Fruit fly (Drosophila melanogaster): Measurements from ENCODE around the gene CG43680.
A peak's percentile ranks its signal among the peaks of the same experiment; 100 is the strongest.

Gene CG43680

dm6 chr3L:15094589-15095288, 41.6 kb upstream of the CG43680 start, which contains the start of the genes sstn, Plp and GlyRS (continued):
- TF ChIP-seq topi (GFP tag; optimal IDR thresholded peaks at IDR 0.05) = no peak
- TF ChIP-seq achi (GFP tag; optimal IDR thresholded peaks at IDR 0.05) = peak; percentile 33
- no peak for TF ChIP-seq CG6854 (GFP tag; optimal IDR thresholded peaks at IDR 0.05)
- TF ChIP-seq CG31627 (GFP tag; optimal IDR thresholded peaks at IDR 0.05) = no peak
- TF ChIP-seq fkh (GFP tag; optimal IDR thresholded peaks at IDR 0.05) = no peak
- TF ChIP-seq Hr4 (GFP tag; optimal IDR thresholded peaks at IDR 0.05) = no peak
- no peak for TF ChIP-seq CG6276 (GFP tag; optimal IDR thresholded peaks at IDR 0.05)
- peak; percentile 11 for TF ChIP-seq net (GFP tag; optimal IDR thresholded peaks at IDR 0.05)
- TF ChIP-seq Smox (GFP tag; optimal IDR thresholded peaks at IDR 0.05) = no peak

- TF ChIP-seq spab (GFP tag; optimal IDR thresholded peaks at IDR 0.05) (no peak), CG10631 (GFP tag; optimal IDR thresholded peaks at IDR 0.05) (no peak), esn (GFP tag; optimal IDR thresholded peaks at IDR 0.05) (peak; percentile 37), cyc (GFP tag; optimal IDR thresholded peaks at IDR 0.05) (peak; percentile 29), CG9139 (GFP tag; optimal IDR thresholded peaks at IDR 0.05) (no peak), CG15336 (GFP tag; IDR thresholded peaks at IDR 0.05) (peak; percentile 44; the same call in 1 of the 2 replicates), CG6854 (GFP tag; optimal IDR thresholded peaks at IDR 0.05) (no peak), CG6792 (GFP tag; optimal IDR thresholded peaks at IDR 0.05) (peak; percentile 12), CG16779 (tag; optimal IDR thresholded peaks at IDR 0.05) (no peak), CG31627 (GFP tag; optimal IDR thresholded peaks at IDR 0.05) (peak; percentile 40), acj6 (GFP tag; optimal IDR thresholded peaks at IDR 0.05) (no peak), net (GFP tag; optimal IDR thresholded peaks at IDR 0.05) (no peak), Sox102F (GFP tag; optimal IDR thresholded peaks at IDR 0.05) (peak; percentile 32), CG3032 (tag; optimal IDR thresholded peaks at IDR 0.05) (no peak), Sox14 (GFP tag; optimal IDR thresholded peaks at IDR 0.05) (peak; percentile 17), vri (GFP tag; optimal IDR thresholded peaks at IDR 0.05) (peak; percentile 77), Gug (GFP tag; IDR thresholded peaks at IDR 0.05) (no peak), fkh (GFP tag; optimal IDR thresholded peaks at IDR 0.05) (peak; percentile 66), Met (GFP tag; optimal IDR thresholded peaks at IDR 0.05) (peak; percentile 4), CG4318 (GFP tag; optimal IDR thresholded peaks at IDR 0.05) (no peak), CG8632 (GFP tag; optimal IDR thresholded peaks at IDR 0.05) (no peak), CG7368 (GFP tag; optimal IDR thresholded peaks at IDR 0.05) (no peak), CG6163 (GFP tag; IDR thresholded peaks at IDR 0.05) (no peak), salr (GFP tag; optimal IDR thresholded peaks at IDR 0.05) (no peak), Ets96B (tag; optimal IDR thresholded peaks at IDR 0.05) (no peak), topi (GFP tag; optimal IDR thresholded peaks at IDR 0.05) (peak; percentile 44), CG8319 (GFP tag; optimal IDR thresholded peaks at IDR 0.05) (no peak), eg (GFP tag; IDR thresholded peaks at IDR 0.05) (peak; percentile 48; the same call in 1 of the 3 replicates), OdsH (GFP tag; optimal IDR thresholded peaks at IDR 0.05) (peak; percentile 14), CG11762 (GFP tag; optimal IDR thresholded peaks at IDR 0.05; ENCODE audit: insufficient read depth) (no peak), Ets21C (GFP tag; optimal IDR thresholded peaks at IDR 0.05) (peak; percentile 3), fd85E (GFP tag; optimal IDR thresholded peaks at IDR 0.05) (no peak), CG6276 (GFP tag; optimal IDR thresholded peaks at IDR 0.05) (no peak), fd59A (GFP tag; optimal IDR thresholded peaks at IDR 0.05) (no peak), svp (GFP tag) (peak; percentile 85), CG34406 (GFP tag; optimal IDR thresholded peaks at IDR 0.05) (peak; percentile 15), dsx (GFP tag; optimal IDR thresholded peaks at IDR 0.05; ENCODE audit: poor library complexity, severe bottlenecking) (no peak), CG11294 (GFP tag; IDR thresholded peaks at IDR 0.05) (no peak), CG8119 (GFP tag; IDR thresholded peaks at IDR 0.05) (no peak), Blimp-1 (GFP tag; optimal IDR thresholded peaks at IDR 0.05) (no peak), Smox (GFP tag; optimal IDR thresholded peaks at IDR 0.05) (no peak), dac (GFP tag; optimal IDR thresholded peaks at IDR 0.05) (no peak), CG10669 (GFP tag; optimal IDR thresholded peaks at IDR 0.05) (no peak), Eip93F (GFP tag; optimal IDR thresholded peaks at IDR 0.05) (no peak), achi (GFP tag; optimal IDR thresholded peaks at IDR 0.05) (no peak)
Observed at dm6 chr3L:15093929-15094588, 40.9 kb upstream of the CG43680 start.

Measured in whole organism, prepupa.